Worm (Caenorhabditis elegans) whole organism, midembryonic: ENCODE data around the gene ugt-4.

ENCODE experiments used
- flt-1 ChIP-seq: fragments of 200-800 bp; sonication (Bioruptor generic); IDR thresholded peaks from 2 replicates; pipeline ENCODE4 v1.3.6; 2022; ENCODE audit warnings: missing genetic modification characterization, missing compliant biosample characterization
- ref-1 ChIP-seq: fragments of 200-800 bp; sonication (Bioruptor generic); conservative IDR thresholded peaks from 2 replicates; pipeline ENCODE4 v1.3.6; 2022; ENCODE audit warnings: missing genetic modification reagents, missing genetic modification characterization, missing compliant biosample characterization
- tab-1 ChIP-seq: fragments of 200-800 bp; sonication (Bioruptor generic); IDR thresholded peaks from 2 replicates; pipeline ENCODE4 v1.3.6; 2022; ENCODE audit warnings: missing genetic modification characterization, missing compliant biosample characterization
- ztf-23 ChIP-seq: fragments of 200-800 bp; sonication (Bioruptor generic); IDR thresholded peaks from 2 replicates; pipeline ENCODE4 v1.3.6; 2022; ENCODE audit warnings: missing genetic modification reagents, missing genetic modification characterization, missing compliant biosample characterization
- ztf-29 ChIP-seq: fragments of 200-800 bp; sonication (Bioruptor generic); IDR thresholded peaks from 2 replicates; pipeline ENCODE4 v1.3.6; 2022; ENCODE audit warnings: missing genetic modification reagents, missing genetic modification characterization, missing compliant biosample characterization

ce11 chrV:12759660-12760059, 35.5 kb downstream of the ugt-4 start, which contains the start of gene papl-1:
- TF ChIP-seq flt-1 = no peak
- TF ChIP-seq ref-1 (GFP tag; lab: Robert Waterston, UW) = no peak
- TF ChIP-seq tab-1 (GFP tag; lab: Robert Waterston, UW) = no peak
- no peak for TF ChIP-seq ztf-23 (GFP tag; lab: Robert Waterston, UW)
- TF ChIP-seq ztf-29 (GFP tag; lab: Robert Waterston, UW) = no peak
